Worm (Caenorhabditis elegans): ENCODE results near the gene Y59C2A.3.

Gene Y59C2A.3

DNA sequence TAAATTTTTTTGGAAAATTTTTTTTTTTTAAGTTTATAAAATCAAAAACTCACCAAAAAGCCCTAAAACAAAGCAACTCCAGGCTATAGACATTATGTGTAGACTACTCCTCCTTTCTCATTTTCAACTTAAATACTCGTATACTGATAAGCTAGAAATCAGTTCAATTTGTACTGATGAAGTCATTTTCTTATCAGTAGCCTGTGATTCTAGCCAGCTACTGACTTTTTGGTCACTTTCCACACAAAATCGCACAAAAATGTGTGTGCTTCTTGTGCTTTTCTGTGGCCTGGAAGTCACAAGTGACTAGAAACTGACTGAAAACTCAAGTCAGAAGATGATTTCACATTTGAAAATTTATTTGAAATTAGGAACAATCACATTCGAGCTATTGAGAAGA lies 33.4 kb downstream of the Y59C2A.3 start, which contains the start of gene gba-2:
Gene gba-2 (minus strand): TSS at position 106 of the 400 bp plus-strand sequence.
- TF ChIP-seq lin-40 (tag; optimal IDR thresholded peaks at IDR 0.05) (no peak), ets-4 (GFP tag; optimal IDR thresholded peaks at IDR 0.05) (no peak), nhr-80 (tag; optimal IDR thresholded peaks at IDR 0.05) (peak; percentile 50)

ce11 chrII:2177735-2178134 lies 42.0 kb downstream of the Y59C2A.3 start:
- TF ChIP-seq F57C9.4 (tag; optimal IDR thresholded peaks at IDR 0.05) (no peak), chd-7 (tag; optimal IDR thresholded peaks at IDR 0.05) (no peak), rpc-1 (optimal IDR thresholded peaks at IDR 0.05) (no peak), rpc-1 (tag; optimal IDR thresholded peaks at IDR 0.05) (no peak), ceh-91 (GFP tag; IDR thresholded peaks at IDR 0.05) (no peak), attf-3 (GFP tag; conservative IDR thresholded peaks at IDR 0.05) (no peak), egrh-3 (GFP tag; IDR thresholded peaks at IDR 0.05) (no peak), T26A5.8 (tag; optimal IDR thresholded peaks at IDR 0.05) (no peak), egl-44 (GFP tag; IDR thresholded peaks at IDR 0.05) (no peak), him-1 (tag; optimal IDR thresholded peaks at IDR 0.05) (no peak), ccch-3 (GFP tag; optimal IDR thresholded peaks at IDR 0.05) (no peak), ets-4 (GFP tag; optimal IDR thresholded peaks at IDR 0.05) (no peak), F55B11.4 (tag; optimal IDR thresholded peaks at IDR 0.05; ENCODE audit: borderline replicate concordance, insufficient read depth) (no peak), F33H1.4 (GFP tag; IDR thresholded peaks at IDR 0.05) (no peak), F39B2.1 (GFP tag; IDR thresholded peaks at IDR 0.05) (no peak), B0035.1 (tag; optimal IDR thresholded peaks at IDR 0.05) (no peak), lin-35 (GFP tag; optimal IDR thresholded peaks at IDR 0.05) (no peak), tbx-9 (tag; optimal IDR thresholded peaks at IDR 0.05; ENCODE audit: borderline replicate concordance) (no peak), rcor-1 (GFP tag; IDR thresholded peaks at IDR 0.05) (no peak)

DNA sequence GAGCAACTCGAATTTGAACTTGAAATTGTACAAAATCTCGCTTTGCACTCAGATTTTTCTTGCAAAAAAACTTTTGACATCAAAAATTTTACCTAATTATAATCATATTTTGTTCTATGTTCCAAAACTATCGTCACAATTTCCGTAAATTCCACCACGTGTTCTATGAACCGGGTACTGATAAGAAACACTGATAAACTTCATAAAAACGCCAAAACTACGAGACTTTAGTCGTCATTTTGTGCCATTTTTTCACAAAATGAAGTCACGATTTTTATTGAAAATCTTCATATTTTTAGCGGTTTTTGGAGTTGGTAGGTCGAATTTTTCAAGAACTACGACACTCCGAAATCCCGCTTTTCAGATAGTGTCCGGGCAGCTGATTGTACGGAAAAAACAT lies 43.0 kb downstream of the Y59C2A.3 start, which contains the start of gene gba-1:
Gene gba-1 (plus strand): TSS at position 54 of the 400 bp plus-strand sequence.
- TF ChIP-seq tbp1 (GFP tag; optimal IDR thresholded peaks at IDR 0.05) (no peak), nhr-80 (tag; optimal IDR thresholded peaks at IDR 0.05) (peak; percentile 38)

DNA sequence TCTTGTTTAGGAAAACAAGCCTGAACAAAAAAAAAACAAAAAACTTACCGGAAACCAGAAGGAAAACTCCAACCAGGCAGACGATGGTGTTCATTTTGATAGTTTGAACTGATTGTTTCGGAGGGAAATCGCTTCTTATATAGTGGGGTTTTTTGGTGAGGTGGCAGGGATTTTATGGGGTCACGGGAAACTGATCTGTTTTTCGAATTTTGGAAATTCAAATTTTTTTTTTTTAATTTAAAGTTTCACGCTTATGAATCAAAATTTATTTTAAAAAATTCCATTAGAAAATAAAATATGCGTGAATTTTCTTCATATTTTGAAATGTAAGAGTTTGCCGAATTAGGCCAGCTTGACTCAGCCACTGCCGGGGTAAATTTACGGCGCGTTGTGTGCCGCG lies 44.4 kb downstream of the Y59C2A.3 start, which contains the start of gene C33C12.7:
Gene C33C12.7 (minus strand): TSS at position 101 of the 400 bp plus-strand sequence.
- TF ChIP-seq dox-1 (GFP tag; IDR thresholded peaks at IDR 0.05) (no peak), mcd-1 (GFP tag; IDR thresholded peaks at IDR 0.05) (no peak), chd-7 (tag; optimal IDR thresholded peaks at IDR 0.05) (no peak), B0261.1 (tag; optimal IDR thresholded peaks at IDR 0.05) (no peak), ceh-100 (GFP tag; IDR thresholded peaks at IDR 0.05) (no peak), Y53G8AR.9 (GFP tag; conservative IDR thresholded peaks at IDR 0.05) (no peak), ceh-79 (tag; optimal IDR thresholded peaks at IDR 0.05) (no peak), nhr-90 (tag; optimal IDR thresholded peaks at IDR 0.05) (no peak), lsl-1 (GFP tag; optimal IDR thresholded peaks at IDR 0.05) (no peak), B0019.2 (GFP tag; conservative IDR thresholded peaks at IDR 0.05) (no peak), hlh-12 (tag; optimal IDR thresholded peaks at IDR 0.05) (no peak)

ce11 chrII:2170085-2170484 lies 49.6 kb downstream of the Y59C2A.3 start, which contains the start of gene C33C12.12:
C33C12.12 (minus strand) TSS chrII:2170185.
- no peak for TF ChIP-seq bed-2 (GFP tag; IDR thresholded peaks at IDR 0.05)
- TF ChIP-seq let-526 (GFP tag; IDR thresholded peaks at IDR 0.05): no peak
- TF ChIP-seq egl-44 (GFP tag; IDR thresholded peaks at IDR 0.05): no peak
- no peak for TF ChIP-seq nfyb-1 (GFP tag; IDR thresholded peaks at IDR 0.05)
- TF ChIP-seq madf-6 (GFP tag; IDR thresholded peaks at IDR 0.05): no peak
- TF ChIP-seq egl-18 (GFP tag; IDR thresholded peaks at IDR 0.05): no peak
- TF ChIP-seq B0035.1 (tag; optimal IDR thresholded peaks at IDR 0.05): no peak
- no peak for TF ChIP-seq nfya-2 (GFP tag; IDR thresholded peaks at IDR 0.05)
- no peak for TF ChIP-seq gei-17 (GFP tag; optimal IDR thresholded peaks at IDR 0.05)
- no peak for TF ChIP-seq sptf-2 (GFP tag; optimal IDR thresholded peaks at IDR 0.05)
- no peak for TF ChIP-seq F55B11.4 (tag; optimal IDR thresholded peaks at IDR 0.05; ENCODE audit: borderline replicate concordance, insufficient read depth)
- no peak for TF ChIP-seq lsy-27 (tag; optimal IDR thresholded peaks at IDR 0.05; ENCODE audit: borderline replicate concordance, insufficient read depth)
- no peak for TF ChIP-seq tbp1 (GFP tag; optimal IDR thresholded peaks at IDR 0.05)
- TF ChIP-seq F49E8.2 (tag; optimal IDR thresholded peaks at IDR 0.05; ENCODE audit: insufficient read depth): no peak
- no peak for TF ChIP-seq lir-1 (GFP tag; conservative IDR thresholded peaks at IDR 0.05)
- TF ChIP-seq Y53G8AR.9 (GFP tag; conservative IDR thresholded peaks at IDR 0.05): no peak

Data from whole organism, young adult.